Fruit fly (Drosophila melanogaster): ENCODE measurements around the gene Nmdmc.

dm6 chr3R:9035252-9035651 lies 15.1 kb downstream of the Nmdmc start:
- TF ChIP-seq sens (GFP tag) (peak; percentile 25), CoRest (tag; optimal IDR thresholded peaks at IDR 0.05) (no peak), Mes4 (GFP tag; optimal IDR thresholded peaks at IDR 0.05) (no peak), Neu2 (GFP tag; optimal IDR thresholded peaks at IDR 0.05; ENCODE audit: borderline replicate concordance) (no peak), nau (GFP tag; optimal IDR thresholded peaks at IDR 0.05) (no peak)

Data from whole organism, embryonic.